Fruit fly (Drosophila melanogaster): ENCODE data around the gene CG31710.

Gene CG31710

DNA sequence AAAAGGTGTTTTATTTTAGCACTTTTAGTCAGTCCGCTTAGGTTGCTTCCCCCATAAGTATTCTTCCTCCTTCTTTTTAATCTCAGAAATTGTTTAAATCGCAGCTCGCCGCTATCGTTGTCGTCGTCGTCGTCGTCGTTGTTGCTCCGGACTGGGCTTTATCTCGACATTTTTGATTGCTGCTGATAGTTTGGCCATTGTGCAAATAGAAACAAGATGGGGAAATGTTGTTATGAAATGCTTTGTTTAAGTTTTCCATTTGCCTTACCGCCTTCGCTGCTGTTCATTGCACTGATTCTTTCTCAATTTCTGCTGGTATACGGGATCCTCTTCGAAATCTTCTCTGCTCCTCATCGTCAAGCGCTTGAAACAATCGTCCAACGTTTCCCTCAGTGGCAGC lies 2.8 kb downstream of the CG31710 start:
- TF ChIP-seq CG5204 (GFP tag; optimal IDR thresholded peaks at IDR 0.05) (no peak), CG12768 (GFP tag; optimal IDR thresholded peaks at IDR 0.05) (peak; percentile 51), cic (GFP tag; optimal IDR thresholded peaks at IDR 0.05) (peak; percentile 5), Clk (GFP tag; optimal IDR thresholded peaks at IDR 0.05) (no peak), Hr96 (GFP tag; optimal IDR thresholded peaks at IDR 0.05) (no peak), CG33017 (tag; optimal IDR thresholded peaks at IDR 0.05) (peak; percentile 16)

dm6 chr2L:9700454-9700853 lies 5.3 kb downstream of the CG31710 start, which contains the start of gene pelo:
pelo (plus strand) TSS chr2L:9700810.
- peak; percentile 40 for TF ChIP-seq tj (GFP tag; optimal IDR thresholded peaks at IDR 0.05)
- TF ChIP-seq Clk (GFP tag; optimal IDR thresholded peaks at IDR 0.05) = peak; percentile 35
- peak; percentile 75 for TF ChIP-seq CG7101 (tag; optimal IDR thresholded peaks at IDR 0.05)
- peak; percentile 54 for TF ChIP-seq CG12768 (GFP tag; optimal IDR thresholded peaks at IDR 0.05)
- TF ChIP-seq bab1 (GFP tag; optimal IDR thresholded peaks at IDR 0.05) = peak; percentile 78
- TF ChIP-seq CG14711 (tag; optimal IDR thresholded peaks at IDR 0.05) = peak; percentile 52
- peak; percentile 75 for TF ChIP-seq CG11617 (GFP tag; optimal IDR thresholded peaks at IDR 0.05)
- TF ChIP-seq Crg-1 (GFP tag; optimal IDR thresholded peaks at IDR 0.05) = peak; percentile 43
- TF ChIP-seq Hr96 (GFP tag; optimal IDR thresholded peaks at IDR 0.05) = no peak
- TF ChIP-seq Mnt (GFP tag; optimal IDR thresholded peaks at IDR 0.05) = peak; percentile 97
- TF ChIP-seq CG7045 (GFP tag; optimal IDR thresholded peaks at IDR 0.05) = peak; percentile 66
- peak; percentile 56 for TF ChIP-seq cic (GFP tag; optimal IDR thresholded peaks at IDR 0.05)
- TF ChIP-seq kay (GFP tag; ENCODE audit: borderline replicate concordance) = no peak
- TF ChIP-seq pad (GFP tag; optimal IDR thresholded peaks at IDR 0.05) = peak; percentile 50
- no peak for TF ChIP-seq CG1620 (GFP tag; optimal IDR thresholded peaks at IDR 0.05)
- TF ChIP-seq CG33017 (tag; optimal IDR thresholded peaks at IDR 0.05) = peak; percentile 63

DNA sequence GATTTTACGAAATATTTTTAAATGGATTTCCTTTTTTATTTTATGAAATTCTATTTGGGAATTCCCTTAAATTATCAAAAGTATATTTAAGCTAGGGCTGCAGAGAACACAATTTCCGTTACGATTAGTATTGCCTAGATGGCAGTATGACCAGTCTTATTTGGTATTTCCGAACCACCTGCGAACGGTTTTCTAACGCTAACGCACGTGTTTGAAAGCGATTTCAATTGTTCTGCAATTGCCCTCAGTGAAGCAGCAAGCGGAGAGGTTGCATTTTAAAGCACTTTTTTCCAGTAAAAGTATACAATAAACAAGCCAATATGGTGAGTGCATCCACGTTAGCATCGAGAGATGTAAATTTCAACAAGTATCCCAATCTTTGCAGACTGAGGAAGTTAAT lies 6.1 kb downstream of the CG31710 start, which contains the start of gene hoip:
TSS of gene hoip (plus strand) at position 177 of the 400 bp plus-strand sequence.
- TF ChIP-seq Mnt (GFP tag; optimal IDR thresholded peaks at IDR 0.05) = peak; percentile 99
- TF ChIP-seq CG14711 (tag; optimal IDR thresholded peaks at IDR 0.05) = no peak

DNA sequence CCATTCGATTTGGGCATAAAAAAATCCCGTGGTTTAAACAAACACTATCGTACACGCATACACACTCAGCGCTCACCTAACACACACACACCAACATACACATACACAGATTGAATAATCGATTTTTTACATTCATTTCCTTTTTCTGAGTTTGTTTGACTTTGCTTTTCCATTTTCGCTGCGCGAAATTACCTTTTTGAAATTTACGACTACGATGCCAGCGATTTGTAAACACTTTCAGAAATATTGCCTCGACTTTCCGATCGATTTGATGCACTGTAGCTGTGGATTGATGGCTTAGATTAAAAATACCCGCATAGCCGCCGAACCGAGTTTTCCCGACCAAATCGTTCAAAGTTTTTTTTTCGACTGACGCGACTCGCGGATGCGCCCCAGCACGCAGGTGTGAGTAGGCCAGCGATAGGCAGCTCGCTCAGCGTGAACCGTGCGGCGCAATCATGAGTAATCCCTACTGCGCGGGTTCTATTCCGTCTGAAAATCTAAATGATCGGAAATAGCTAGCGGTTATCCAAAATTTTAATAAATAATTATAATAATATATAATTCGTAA lies 6.7 kb downstream of the CG31710 start, which contains the start of gene Pka-C1:
TSS of gene Pka-C1 (minus strand) at position 375 of the 571 bp plus-strand sequence.
- TF ChIP-seq CG1620 (GFP tag; optimal IDR thresholded peaks at IDR 0.05) (peak; percentile 8), CG33017 (tag; optimal IDR thresholded peaks at IDR 0.05) (peak; percentile 16), ovo (GFP tag; optimal IDR thresholded peaks at IDR 0.05) (peak; percentile 38), CG12768 (GFP tag; optimal IDR thresholded peaks at IDR 0.05) (peak; percentile 59), CG7101 (tag; optimal IDR thresholded peaks at IDR 0.05) (peak; percentile 43), Hr96 (GFP tag; optimal IDR thresholded peaks at IDR 0.05) (no peak), Mnt (GFP tag; optimal IDR thresholded peaks at IDR 0.05) (no peak), CG11617 (GFP tag; optimal IDR thresholded peaks at IDR 0.05) (no peak), CG14711 (tag; optimal IDR thresholded peaks at IDR 0.05) (peak; percentile 25), tj (GFP tag; optimal IDR thresholded peaks at IDR 0.05) (no peak)

DNA sequence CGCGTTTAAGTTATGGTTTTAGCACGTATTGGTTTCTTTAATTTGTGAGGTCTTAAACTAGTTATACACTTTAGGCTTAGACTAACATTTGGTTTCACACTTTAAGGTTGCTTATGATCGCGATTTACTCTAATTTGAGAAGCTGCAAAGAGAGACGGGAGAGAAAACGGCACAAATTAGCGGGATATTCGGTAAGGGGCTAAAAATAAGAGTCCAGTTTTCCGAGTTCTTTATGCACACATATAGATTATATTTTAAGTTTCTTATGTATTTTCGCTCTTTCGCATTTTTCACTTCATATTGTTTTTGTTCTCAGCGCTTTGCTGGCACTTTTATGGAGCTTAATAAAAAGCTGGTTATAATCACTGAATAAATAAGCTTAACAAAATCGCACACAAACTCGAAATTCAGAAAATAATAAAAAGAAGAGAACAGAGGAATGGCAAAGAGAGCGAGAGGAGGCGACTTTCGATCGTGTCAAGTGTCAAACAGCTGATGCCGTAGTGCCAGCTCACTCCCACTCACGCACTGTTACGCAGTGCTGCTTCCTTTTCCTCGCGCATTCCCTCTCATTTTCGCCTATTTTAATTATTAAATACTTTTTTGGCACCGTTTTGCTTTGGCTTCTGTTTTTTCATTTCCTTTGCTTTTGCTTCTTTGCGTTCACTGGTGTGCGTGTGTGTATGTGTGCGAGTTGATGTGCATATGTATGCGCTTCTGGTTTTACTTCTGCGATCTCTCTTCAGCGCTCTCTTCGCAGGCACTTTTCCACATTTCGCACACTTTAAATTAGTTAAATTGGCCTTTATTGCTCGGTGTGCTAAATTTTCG lies 7.4 kb downstream of the CG31710 start:
- TF ChIP-seq Mnt (GFP tag; optimal IDR thresholded peaks at IDR 0.05) (no peak), cnc (optimal IDR thresholded peaks at IDR 0.05) (no peak), cic (GFP tag; optimal IDR thresholded peaks at IDR 0.05) (peak; percentile 32), Crg-1 (GFP tag; optimal IDR thresholded peaks at IDR 0.05) (no peak), kay (GFP tag; ENCODE audit: borderline replicate concordance) (no peak), tj (GFP tag; optimal IDR thresholded peaks at IDR 0.05) (peak; percentile 56), CG33017 (tag; optimal IDR thresholded peaks at IDR 0.05) (peak; percentile 14), Hr96 (GFP tag; optimal IDR thresholded peaks at IDR 0.05) (peak; percentile 31), pad (GFP tag; optimal IDR thresholded peaks at IDR 0.05) (peak; percentile 77)

DNA sequence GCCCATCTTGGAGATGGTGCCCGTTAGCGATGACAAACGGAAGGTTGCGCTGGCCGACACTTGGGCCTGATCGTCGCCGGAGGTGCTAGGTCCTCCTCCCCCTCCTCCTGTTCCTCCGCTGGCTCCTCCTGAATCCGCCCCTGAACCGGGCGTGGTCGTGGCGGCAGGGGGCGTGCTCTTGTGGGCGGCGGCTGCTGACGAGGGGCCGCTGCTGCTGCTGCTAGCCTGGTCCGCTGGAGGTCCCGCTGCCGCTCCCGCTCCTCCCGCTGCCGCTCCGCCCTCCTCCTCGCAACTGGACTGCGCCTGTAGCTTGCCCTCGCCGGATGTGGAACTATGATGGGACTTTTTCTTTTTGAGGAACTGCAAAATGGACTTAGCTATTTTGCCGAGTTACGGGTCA lies 8.2 kb downstream of the CG31710 start:
- TF ChIP-seq CG7101 (tag; optimal IDR thresholded peaks at IDR 0.05) (no peak), cnc (optimal IDR thresholded peaks at IDR 0.05) (no peak), CG7045 (GFP tag; optimal IDR thresholded peaks at IDR 0.05) (no peak), Mnt (GFP tag; optimal IDR thresholded peaks at IDR 0.05) (no peak), CG12768 (GFP tag; optimal IDR thresholded peaks at IDR 0.05) (no peak), Clk (GFP tag; optimal IDR thresholded peaks at IDR 0.05) (no peak), Hr96 (GFP tag; optimal IDR thresholded peaks at IDR 0.05) (no peak), toe (GFP tag; optimal IDR thresholded peaks at IDR 0.05) (no peak), Crg-1 (GFP tag; optimal IDR thresholded peaks at IDR 0.05) (no peak), CG11617 (GFP tag; optimal IDR thresholded peaks at IDR 0.05) (no peak), tj (GFP tag; optimal IDR thresholded peaks at IDR 0.05) (no peak), kay (GFP tag; ENCODE audit: borderline replicate concordance) (no peak), CG33017 (tag; optimal IDR thresholded peaks at IDR 0.05) (no peak), CG5204 (GFP tag; optimal IDR thresholded peaks at IDR 0.05) (no peak), pad (GFP tag; optimal IDR thresholded peaks at IDR 0.05) (no peak), CG1620 (GFP tag; optimal IDR thresholded peaks at IDR 0.05) (no peak), bab1 (GFP tag; optimal IDR thresholded peaks at IDR 0.05) (no peak)

Measured in whole organism, adult.